Fruit fly (Drosophila melanogaster) whole organism, embryonic: ENCODE measurements around the gene Uba5.

Experiments
- Ada2b ChIP-seq: fragments of 200-800 bp; sonication (Bioruptor generic); IDR thresholded peaks from 2 replicates; pipeline ENCODE4 v1.3.6; 2022; ENCODE audit warnings: missing biosample characterization, missing genetic modification characterization
- B-H1 ChIP-seq: fragments of 200-800 bp; sonication (Bioruptor generic); IDR thresholded peaks from 3 replicates; pipeline ENCODE4 v1.3.6; 2022; ENCODE audit warnings: missing biosample characterization, missing genetic modification characterization
- CG11093 ChIP-seq: fragments of 200-800 bp; sonication (Bioruptor generic); IDR thresholded peaks from 3 replicates; pipeline ENCODE4 v1.3.6; 2022; ENCODE audit warnings: missing biosample characterization, missing genetic modification characterization
- CG12659 ChIP-seq: fragments of 200-800 bp; sonication (Bioruptor generic); optimal IDR thresholded peaks from 3 replicates; lab custom pipeline; 2017; ENCODE audit warnings: mild to moderate bottlenecking, missing biosample characterization, missing genetic modification reagents, missing genetic modification characterization
- CG13424 ChIP-seq: fragments of 200-800 bp; sonication (Bioruptor generic); optimal IDR thresholded peaks from 2 replicates; lab custom pipeline; 2019; ENCODE audit warnings: missing biosample characterization, mild to moderate bottlenecking, missing genetic modification characterization, moderate library complexity
- CG13894 ChIP-seq: fragments of 200-800 bp; sonication (Bioruptor generic); optimal IDR thresholded peaks from 3 replicates; lab custom pipeline; 2018; ENCODE audit warnings: missing biosample characterization, mild to moderate bottlenecking, missing genetic modification characterization, moderate library complexity
- CG14014 ChIP-seq: fragments of 200-800 bp; sonication (Bioruptor generic); IDR thresholded peaks from 2 replicates; pipeline ENCODE4 v1.3.6; 2022; ENCODE audit warnings: missing biosample characterization, missing genetic modification characterization
- CG14441 ChIP-seq: fragments of 200-800 bp; sonication (Bioruptor generic); IDR thresholded peaks from 2 replicates; pipeline ENCODE4 v1.3.6; 2022; ENCODE audit warnings: missing biosample characterization, missing genetic modification characterization
- CG14860 ChIP-seq: fragments of 200-800 bp; sonication (Bioruptor generic); IDR thresholded peaks from 3 replicates; pipeline ENCODE4 v1.3.6; 2022; ENCODE audit warnings: missing biosample characterization, missing genetic modification characterization; ENCODE audit not compliant: partially characterized antibody
- CG15269 ChIP-seq: fragments of 200-800 bp; sonication (Bioruptor generic); optimal IDR thresholded peaks from 2 replicates; lab custom pipeline; 2018; ENCODE audit warnings: missing biosample characterization, mild to moderate bottlenecking, missing genetic modification characterization, moderate library complexity
- CG1647 ChIP-seq: fragments of 200-800 bp; sonication (Bioruptor generic); optimal IDR thresholded peaks from 3 replicates; lab custom pipeline; 2016; ENCODE audit warnings: missing biosample characterization, missing genetic modification characterization
- CG17328 ChIP-seq: fragments of 200-800 bp; sonication (Bioruptor generic); IDR thresholded peaks from 2 replicates; pipeline ENCODE4 v1.3.6; 2022; ENCODE audit warnings: missing biosample characterization, missing genetic modification characterization
- CG17802 ChIP-seq: fragments of 200-800 bp; sonication (Bioruptor generic); optimal IDR thresholded peaks from 2 replicates; lab custom pipeline; 2018; ENCODE audit warnings: missing biosample characterization, mild to moderate bottlenecking, missing genetic modification characterization, moderate library complexity
- CG17829 ChIP-seq: fragments of 200-800 bp; optimal IDR thresholded peaks from 2 replicates; lab custom pipeline; 2019; ENCODE audit warnings: missing biosample characterization, mild to moderate bottlenecking, missing genetic modification characterization, moderate library complexity
- CG2678 ChIP-seq: fragments of 200-800 bp; sonication (Bioruptor generic); optimal IDR thresholded peaks from 3 replicates; lab custom pipeline; 2019; ENCODE audit warnings: missing biosample characterization, mild to moderate bottlenecking, missing genetic modification characterization, moderate library complexity
- CG2712 ChIP-seq: fragments of 200-800 bp; optimal IDR thresholded peaks from 3 replicates; lab custom pipeline; 2019; ENCODE audit warnings: missing biosample characterization, mild to moderate bottlenecking, missing genetic modification characterization, moderate library complexity
- CG30403 ChIP-seq: fragments of 200-800 bp; sonication (Bioruptor generic); optimal IDR thresholded peaks from 3 replicates; lab custom pipeline; 2016; ENCODE audit warnings: missing biosample characterization, missing genetic modification characterization
- CG3995 ChIP-seq: fragments of 200-800 bp; sonication (Bioruptor generic); optimal IDR thresholded peaks from 3 replicates; lab custom pipeline; 2016; ENCODE audit warnings: missing biosample characterization, missing genetic modification characterization
- CG5953 ChIP-seq: fragments of 200-800 bp; sonication (Bioruptor generic); IDR thresholded peaks from 2 replicates; pipeline ENCODE4 v1.3.6; 2022; ENCODE audit warnings: missing biosample characterization, missing genetic modification characterization
- CG6654 ChIP-seq: fragments of 200-800 bp; sonication (Bioruptor generic); optimal IDR thresholded peaks from 2 replicates; lab custom pipeline; 2017; ENCODE audit warnings: missing biosample characterization, mild to moderate bottlenecking, missing genetic modification characterization
- CG7357 ChIP-seq: fragments of 200-800 bp; sonication (Bioruptor generic); IDR thresholded peaks from 3 replicates; pipeline ENCODE4 v1.3.6; 2022; ENCODE audit warnings: missing biosample characterization, missing genetic modification characterization
- CG7839 ChIP-seq: fragments of 200-800 bp; sonication (Bioruptor generic); optimal IDR thresholded peaks from 3 replicates; lab custom pipeline; 2018; ENCODE audit warnings: missing biosample characterization, mild to moderate bottlenecking, missing genetic modification characterization, moderate library complexity
- CG8290 ChIP-seq, 3 experiments: fragments of 200-800 bp; sonication (Bioruptor generic); optimal IDR thresholded peaks; 2 replicates each; lab custom pipeline; 2016 to 2019; ENCODE audit warnings: missing biosample characterization in 3 of 3, missing genetic modification characterization in 3 of 3, mild to moderate bottlenecking in 2 of 3, moderate library complexity in 1 of 3
- CG9437 ChIP-seq: fragments of 200-800 bp; sonication (Bioruptor generic); optimal IDR thresholded peaks from 2 replicates; lab custom pipeline; 2018; ENCODE audit warnings: missing biosample characterization, mild to moderate bottlenecking, missing genetic modification characterization
- CG9609 ChIP-seq: fragments of 200-800 bp; sonication (Bioruptor generic); optimal IDR thresholded peaks from 3 replicates; lab custom pipeline; 2016; ENCODE audit warnings: missing biosample characterization, missing genetic modification characterization
- Camta ChIP-seq: fragments of 200-800 bp; sonication (Bioruptor generic); optimal IDR thresholded peaks from 2 replicates; lab custom pipeline; 2016; ENCODE audit warnings: missing biosample characterization, missing genetic modification characterization
- Gsc ChIP-seq: fragments of 200-800 bp; sonication (Bioruptor generic); IDR thresholded peaks from 2 replicates; pipeline ENCODE4 v1.3.6; 2022; ENCODE audit warnings: missing biosample characterization, missing genetic modification characterization
- HLH3B ChIP-seq: fragments of 200-800 bp; sonication (Bioruptor generic); IDR thresholded peaks from 2 replicates; pipeline ENCODE4 v1.3.6; 2022; ENCODE audit warnings: missing biosample characterization, missing genetic modification characterization
- HLHmδ ChIP-seq: fragments of 200-800 bp; sonication (Bioruptor generic); optimal IDR thresholded peaks from 2 replicates; lab custom pipeline; 2018; ENCODE audit warnings: missing biosample characterization, mild to moderate bottlenecking, missing genetic modification characterization, moderate library complexity
- HmgD ChIP-seq: fragments of 200-800 bp; sonication (Bioruptor generic); optimal IDR thresholded peaks from 3 replicates; lab custom pipeline; 2016; ENCODE audit warnings: missing biosample characterization, missing genetic modification characterization
- Mes4 ChIP-seq: fragments of 200-800 bp; sonication (Bioruptor generic); optimal IDR thresholded peaks from 2 replicates; lab custom pipeline; 2016; ENCODE audit warnings: missing biosample characterization, missing genetic modification characterization
- Spps ChIP-seq: fragments of 200-800 bp; sonication (Bioruptor generic); optimal IDR thresholded peaks from 2 replicates; lab custom pipeline; 2018; ENCODE audit warnings: missing biosample characterization, mild to moderate bottlenecking, missing genetic modification characterization
- Xrp1 ChIP-seq: fragments of 200-800 bp; sonication (Bioruptor generic); IDR thresholded peaks from 2 replicates; pipeline ENCODE4 v1.3.6; 2022; ENCODE audit warnings: missing biosample characterization, missing genetic modification characterization
- bab2 ChIP-seq: fragments of 200-800 bp; sonication (Bioruptor generic); optimal IDR thresholded peaks from 2 replicates; lab custom pipeline; 2016; ENCODE audit warnings: missing biosample characterization, missing genetic modification characterization
- crol ChIP-seq: fragments of 200-800 bp; sonication (Bioruptor generic); IDR thresholded peaks from 2 replicates; pipeline ENCODE4 v1.3.6; 2022; ENCODE audit warnings: missing biosample characterization, missing genetic modification characterization
- dysf ChIP-seq: fragments of 200-800 bp; sonication (Bioruptor generic); IDR thresholded peaks from 3 replicates; pipeline ENCODE4 v1.3.6; 2022; ENCODE audit warnings: missing biosample characterization, missing genetic modification characterization
- ftz-f1 ChIP-seq: fragments of 200-800 bp; sonication (Bioruptor generic); optimal IDR thresholded peaks from 2 replicates; lab custom pipeline; 2016; ENCODE audit warnings: missing biosample characterization, missing genetic modification characterization
- lmd ChIP-seq: fragments of 200-800 bp; sonication (Bioruptor generic); IDR thresholded peaks from 2 replicates; pipeline ENCODE4 v1.3.6; 2022; ENCODE audit warnings: missing biosample characterization, missing genetic modification characterization
- luna ChIP-seq: fragments of 200-800 bp; sonication (Bioruptor generic); optimal IDR thresholded peaks from 2 replicates; lab custom pipeline; 2016; ENCODE audit warnings: missing biosample characterization, missing genetic modification characterization
- nom ChIP-seq: fragments of 200-800 bp; sonication (Bioruptor generic); optimal IDR thresholded peaks from 2 replicates; lab custom pipeline; 2017; ENCODE audit warnings: missing biosample characterization, missing genetic modification characterization, mild to moderate bottlenecking, moderate library complexity, missing genetic modification reagents
- otp ChIP-seq: fragments of 200-800 bp; sonication (Bioruptor generic); IDR thresholded peaks from 3 replicates; pipeline ENCODE4, ENCODE4 v1.3.6; 2022; ENCODE audit warnings: missing biosample characterization, missing genetic modification characterization
- phol ChIP-seq: fragments of 200-800 bp; sonication (Bioruptor generic); optimal IDR thresholded peaks from 3 replicates; lab custom pipeline; 2018; ENCODE audit warnings: missing biosample characterization, mild to moderate bottlenecking, missing genetic modification characterization, moderate library complexity
- prd ChIP-seq, 3 experiments: fragments of >200 bp in 2 of 3; fragments of 200-800 bp in 1 of 3; sonication (Bioruptor generic) in 1 of 3; optimal IDR thresholded peaks in 2 of 3; IDR thresholded peaks in 1 of 3; 2 replicates in 2 of 3; 3 replicates in 1 of 3; pipeline versions ENCODE4 v1.3.6 to Lab custom; 2017 to 2022; ENCODE audit warnings: missing biosample characterization in 1 of 3, missing genetic modification characterization in 1 of 3
- repo ChIP-seq: fragments of 200-800 bp; sonication (Bioruptor generic); optimal IDR thresholded peaks from 2 replicates; lab custom pipeline; 2016; ENCODE audit warnings: missing biosample characterization, missing genetic modification characterization
- tap ChIP-seq: fragments of 200-800 bp; optimal IDR thresholded peaks from 3 replicates; lab custom pipeline; 2019; ENCODE audit warnings: missing biosample characterization, mild to moderate bottlenecking, missing genetic modification characterization, moderate library complexity
- tin ChIP-seq: fragments of 200-800 bp; sonication (Bioruptor generic); optimal IDR thresholded peaks from 3 replicates; lab custom pipeline; 2016; ENCODE audit warnings: missing biosample characterization, missing genetic modification characterization
- tll ChIP-seq, 2 experiments: fragments of 200-800 bp in 1 of 2; fragments of >200 bp in 1 of 2; sonication (Bioruptor generic) in 1 of 2; optimal IDR thresholded peaks; 2 replicates each; lab custom pipeline; 2017 to 2019; ENCODE audit warnings: missing biosample characterization in 2 of 2, missing genetic modification characterization in 2 of 2, mild to moderate bottlenecking in 1 of 2, moderate library complexity in 1 of 2
- twi ChIP-seq: fragments of 200-800 bp; optimal IDR thresholded peaks from 2 replicates; lab custom pipeline; 2019; ENCODE audit warnings: missing biosample characterization, mild to moderate bottlenecking, missing genetic modification characterization, moderate library complexity
- zf30C ChIP-seq: fragments of 200-800 bp; sonication (Bioruptor generic); optimal IDR thresholded peaks from 3 replicates; lab custom pipeline; 2018; ENCODE audit warnings: missing biosample characterization, mild to moderate bottlenecking, missing genetic modification characterization

Gene Uba5

DNA sequence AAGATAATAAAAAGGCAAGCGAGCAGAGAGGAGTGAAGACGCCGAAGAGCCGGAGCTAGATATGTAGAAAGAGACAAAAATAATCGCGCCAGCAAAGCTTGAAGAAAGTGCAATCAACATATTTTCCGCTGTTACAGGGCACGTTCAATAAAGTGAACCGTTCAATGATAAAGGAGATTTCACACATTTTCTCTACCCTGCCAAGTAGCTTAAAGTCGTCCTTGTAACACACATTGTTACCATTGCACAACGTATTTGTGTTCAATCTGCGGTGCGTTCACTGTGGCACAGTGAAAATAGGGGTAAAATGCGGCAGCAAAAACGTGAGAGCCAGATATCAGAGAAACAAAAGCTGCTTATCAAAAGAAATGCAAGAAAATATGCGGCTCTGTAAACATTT, 16.1 kb downstream of the Uba5 start (continued):
- peak; percentile 23 for TF ChIP-seq CG17802 (tag; lab: Kevin White, UChicago)
- peak; percentile 61 for TF ChIP-seq CG14441
- TF ChIP-seq CG13424: peak; percentile 32
- TF ChIP-seq tll (GFP tag; optimal IDR thresholded peaks at IDR 0.05; lab: Kevin White, UChicago): no peak
- TF ChIP-seq CG14014 (GFP tag; lab: Robert Waterston, UW): 0 out of 2 replicates have a peak, but pooled peaks have one; percentile 18
- no peak for TF ChIP-seq CG12659 (GFP tag; lab: Kevin White, UChicago)
- TF ChIP-seq HmgD (GFP tag; lab: Kevin White, UChicago): no peak
- TF ChIP-seq CG9609: peak; percentile 27
- peak; percentile 31 for TF ChIP-seq CG2712 (tag; lab: Kevin White, UChicago)
- no peak for TF ChIP-seq CG14860 (GFP tag; lab: Robert Waterston, UW)
- no peak for TF ChIP-seq Gsc
- peak; percentile 30 for TF ChIP-seq nom (GFP tag; lab: Kevin White, UChicago)
- no peak for TF ChIP-seq luna (GFP tag; lab: Kevin White, UChicago)
- peak; percentile 39 for TF ChIP-seq CG30403 (GFP tag; lab: Kevin White, UChicago)
- TF ChIP-seq Ada2b (GFP tag; lab: Robert Waterston, UW): no peak
- TF ChIP-seq lmd (GFP tag; lab: Robert Waterston, UW): peak; percentile 51
- TF ChIP-seq ftz-f1 (GFP tag; lab: Kevin White, UChicago): no peak
- TF ChIP-seq bab2 (GFP tag; lab: Kevin White, UChicago): peak; percentile 53
- TF ChIP-seq CG8290 (GFP tag; optimal IDR thresholded peaks at IDR 0.05; lab: Kevin White, UChicago): no peak
- peak in 1 of 2 experiments; percentile 62 for TF ChIP-seq CG8290 (tag; optimal IDR thresholded peaks at IDR 0.05; lab: Kevin White, UChicago)
- TF ChIP-seq Spps (tag; lab: Kevin White, UChicago): no peak
- peak; percentile 42 for TF ChIP-seq tin (GFP tag; lab: Kevin White, UChicago)
- TF ChIP-seq HLHmδ (GFP tag; lab: Kevin White, UChicago): no peak
- no peak for TF ChIP-seq CG13894 (tag; lab: Kevin White, UChicago)
- TF ChIP-seq repo (GFP tag; lab: Kevin White, UChicago): peak; percentile 22
- TF ChIP-seq CG7357 (GFP tag; lab: Robert Waterston, UW): 0 out of 3 replicates have a peak, but pooled peaks have one; percentile 21
- TF ChIP-seq prd (optimal IDR thresholded peaks at IDR 0.05; lab: Kevin White, UChicago): no peak
- TF ChIP-seq prd (GFP tag; IDR thresholded peaks at IDR 0.05; lab: Robert Waterston, UW): peak; percentile 62; the same call in 2 of the 3 replicates
- TF ChIP-seq CG5953 (GFP tag; lab: Robert Waterston, UW): no peak
- TF ChIP-seq dysf (GFP tag; lab: Robert Waterston, UW): peak; percentile 34; the same call in 1 of the 3 replicates
- TF ChIP-seq Xrp1: peak; percentile 63; the same call in 1 of the 2 replicates
- TF ChIP-seq CG15269: peak; percentile 10
- peak; percentile 43 for TF ChIP-seq CG7839 (tag; lab: Kevin White, UChicago)
- TF ChIP-seq tap (tag; lab: Kevin White, UChicago): no peak
- peak; percentile 8 for TF ChIP-seq Camta (GFP tag; lab: Kevin White, UChicago)
- TF ChIP-seq phol (tag; lab: Kevin White, UChicago): peak; percentile 42
- TF ChIP-seq Mes4: peak; percentile 35
- no peak for TF ChIP-seq zf30C (GFP tag; lab: Kevin White, UChicago)
- TF ChIP-seq otp (GFP tag; lab: Robert Waterston, UW): peak; percentile 67; the same call in 1 of the 3 replicates
- TF ChIP-seq twi: no peak
- peak; percentile 42; the same call in 1 of the 3 replicates for TF ChIP-seq CG11093 (GFP tag; lab: Robert Waterston, UW)
- TF ChIP-seq CG2678 (tag; lab: Kevin White, UChicago): peak; percentile 47
- TF ChIP-seq HLH3B (GFP tag; lab: Robert Waterston, UW): peak; percentile 39; the same call in 1 of the 2 replicates
- no peak for TF ChIP-seq crol (GFP tag; lab: Robert Waterston, UW)
- no peak for TF ChIP-seq CG9437
- TF ChIP-seq B-H1 (GFP tag; lab: Robert Waterston, UW): no peak; the same call in 2 of the 3 replicates
- peak; percentile 15 for TF ChIP-seq CG6654 (GFP tag; lab: Kevin White, UChicago)
- TF ChIP-seq CG17829 (tag; lab: Kevin White, UChicago): peak; percentile 24
- TF ChIP-seq CG17328 (GFP tag; lab: Robert Waterston, UW): peak; percentile 53; the same call in 1 of the 2 replicates
- peak; percentile 35 for TF ChIP-seq CG1647 (GFP tag; lab: Kevin White, UChicago)
- no peak for TF ChIP-seq CG3995 (GFP tag; lab: Kevin White, UChicago)
